Fruit fly (Drosophila melanogaster) ovary, adult (tissue): ENCODE measurements around the gene sgg.

Experiments used
- CG17801 ChIP-seq: fragments of 200-800 bp; optimal IDR thresholded peaks from 2 replicates; lab custom pipeline; 2019; ENCODE audit warnings: missing biosample characterization, mild to moderate bottlenecking, missing genetic modification characterization, moderate library complexity; ENCODE audit not compliant: partially characterized antibody

sgg gene

dm6 chrX:2647472-2647883, 13.7 kb downstream of the sgg start:
- TF ChIP-seq CG17801 (GFP tag; lab: Kevin White, UChicago): no peak

- no peak for TF ChIP-seq CG17801 (GFP tag; lab: Kevin White, UChicago)
These were observed 14.3 kb downstream of the sgg start for dm6 chrX:2647950-2648613.

dm6 chrX:2648959-2649358, 15.2 kb downstream of the sgg start:
- TF ChIP-seq CG17801 (GFP tag; lab: Kevin White, UChicago): no peak

dm6 chrX:2651128-2651527, 17.4 kb downstream of the sgg start:
- no peak for TF ChIP-seq CG17801 (GFP tag; lab: Kevin White, UChicago)

dm6 chrX:2652124-2652923, 18.6 kb downstream of the sgg start:
- TF ChIP-seq CG17801 (GFP tag; lab: Kevin White, UChicago): no peak

- peak; percentile 72 for TF ChIP-seq CG17801 (GFP tag; lab: Kevin White, UChicago)
These were observed 20.0 kb downstream of the sgg start for dm6 chrX:2653533-2654296.

- no peak for TF ChIP-seq CG17801 (GFP tag; lab: Kevin White, UChicago)
These were observed 21.7 kb downstream of the sgg start for dm6 chrX:2655479-2655878.

- no peak for TF ChIP-seq CG17801 (GFP tag; lab: Kevin White, UChicago)
These were observed 22.2 kb downstream of the sgg start for dm6 chrX:2655998-2656397.

dm6 chrX:2657220-2657619, 23.5 kb downstream of the sgg start:
- TF ChIP-seq CG17801 (GFP tag; lab: Kevin White, UChicago): no peak

- TF ChIP-seq CG17801 (GFP tag; lab: Kevin White, UChicago): peak; percentile 5
These were observed 24.6 kb downstream of the sgg start for dm6 chrX:2658258-2658853.

- TF ChIP-seq CG17801 (GFP tag; lab: Kevin White, UChicago): no peak
These were observed 25.8 kb downstream of the sgg start for dm6 chrX:2659430-2660075.

- peak; percentile 17 for TF ChIP-seq CG17801 (GFP tag; lab: Kevin White, UChicago)
These were observed 28.0 kb downstream of the sgg start for dm6 chrX:2661758-2662157.

- no peak for TF ChIP-seq CG17801 (GFP tag; lab: Kevin White, UChicago)
These were observed 28.9 kb downstream of the sgg start for dm6 chrX:2662540-2663133.

- no peak for TF ChIP-seq CG17801 (GFP tag; lab: Kevin White, UChicago)
These were observed 29.7 kb downstream of the sgg start for dm6 chrX:2663416-2663815.
